Worm (Caenorhabditis elegans): ENCODE measurements around the gene C05E11.2.

DNA sequence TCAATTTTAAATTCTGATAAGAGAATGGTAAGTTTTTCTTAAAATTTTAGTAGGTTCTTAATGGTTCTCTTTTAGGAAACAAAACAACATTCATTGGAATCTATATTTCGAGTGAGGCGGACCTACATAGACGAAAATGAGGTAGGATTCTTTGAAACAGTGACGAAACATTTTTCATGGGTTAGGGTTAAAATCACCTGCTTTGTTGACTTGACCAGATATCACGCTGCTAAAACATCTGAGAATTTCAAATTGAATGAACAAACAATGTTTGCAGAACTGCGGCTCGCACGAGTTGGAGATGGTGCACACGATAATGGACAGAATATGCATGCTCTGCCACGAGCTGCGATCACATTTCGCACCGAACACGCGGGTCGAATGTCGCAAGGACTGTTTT lies 24.4 kb upstream of the C05E11.2 start:
- TF ChIP-seq ama-1 (optimal IDR thresholded peaks at IDR 0.05) (no peak), elt-3 (tag; optimal IDR thresholded peaks at IDR 0.05) (no peak), blmp-1 (tag; optimal IDR thresholded peaks at IDR 0.05) (no peak), aly-2 (tag; optimal IDR thresholded peaks at IDR 0.05) (no peak), nhr-77 (tag; optimal IDR thresholded peaks at IDR 0.05) (no peak), lsy-2 (tag; optimal IDR thresholded peaks at IDR 0.05) (no peak), nhr-90 (tag; optimal IDR thresholded peaks at IDR 0.05; ENCODE audit: poor library complexity) (no peak), nhr-28 (tag; optimal IDR thresholded peaks at IDR 0.05) (no peak), swsn-7 (tag; optimal IDR thresholded peaks at IDR 0.05) (no peak), vab-15 (tag; optimal IDR thresholded peaks at IDR 0.05) (no peak), unc-86 (tag; optimal IDR thresholded peaks at IDR 0.05) (no peak), unc-62 (GFP tag; optimal IDR thresholded peaks at IDR 0.05) (no peak), fkh-10 (GFP tag; optimal IDR thresholded peaks at IDR 0.05) (no peak)

All from whole organism, L1 larva.